Worm (Caenorhabditis elegans): ENCODE measurements around the gene F28F8.9.

The F28F8.9 gene

DNA sequence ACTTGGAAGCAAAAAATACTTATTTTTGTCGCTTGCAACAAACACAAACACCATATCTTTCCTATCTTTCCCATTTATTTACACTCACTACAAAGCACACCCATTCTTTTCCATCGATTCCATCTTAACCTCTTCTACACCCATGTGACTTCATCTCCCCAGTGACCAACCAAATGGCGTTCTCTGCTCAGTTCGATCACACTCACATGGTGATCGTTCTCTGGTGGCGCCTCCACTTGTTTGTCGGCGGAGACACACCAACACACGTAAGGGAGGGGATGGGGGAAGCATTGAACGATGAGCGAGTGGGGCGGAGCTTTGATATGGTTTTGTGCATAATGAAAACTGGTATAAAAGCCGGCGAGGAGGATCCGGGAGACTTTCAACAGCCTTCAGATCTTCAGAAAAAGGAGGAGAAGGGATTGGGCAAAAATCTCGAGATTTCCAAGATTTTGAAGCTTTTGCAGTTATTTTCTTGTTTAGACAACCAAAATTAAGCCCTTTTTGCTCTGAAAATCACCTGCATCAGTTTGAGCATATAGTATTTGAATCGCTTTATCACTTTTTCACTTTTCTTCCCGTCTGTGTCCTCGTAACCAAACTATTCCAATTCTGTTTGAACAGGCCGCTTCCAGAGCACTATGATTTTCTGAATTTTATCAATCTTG is 11.8 kb downstream of the F28F8.9 start (continued):
- TF ChIP-seq mdt-29 (GFP tag; IDR thresholded peaks at IDR 0.05), result peak; percentile 69; the same call in 1 of the 2 replicates
- no peak for TF ChIP-seq fkh-10 (GFP tag; optimal IDR thresholded peaks at IDR 0.05)
- TF ChIP-seq sdz-12 (GFP tag; optimal IDR thresholded peaks at IDR 0.05), result no peak
- TF ChIP-seq dmd-6 (GFP tag; IDR thresholded peaks at IDR 0.05), result peak; percentile 62
- no peak for TF ChIP-seq nhr-41 (GFP tag; IDR thresholded peaks at IDR 0.05)
- peak; percentile 63 for TF ChIP-seq rbr-2 (tag; optimal IDR thresholded peaks at IDR 0.05)
- no peak for TF ChIP-seq lin-13 (GFP tag; optimal IDR thresholded peaks at IDR 0.05)
- TF ChIP-seq T26A8.4 (GFP tag; IDR thresholded peaks at IDR 0.05), result 0 out of 2 replicates have a peak, but pooled peaks have one; percentile 18
- no peak for TF ChIP-seq dmd-9 (GFP tag; IDR thresholded peaks at IDR 0.05)
- TF ChIP-seq hif-1 (tag; optimal IDR thresholded peaks at IDR 0.05), result peak in 1 of 2 experiments; percentile 70
- TF ChIP-seq ceh-44 (GFP tag; IDR thresholded peaks at IDR 0.05), result no peak
- no peak for TF ChIP-seq lim-7 (GFP tag; IDR thresholded peaks at IDR 0.05)
- no peak for TF ChIP-seq dmd-8 (GFP tag; IDR thresholded peaks at IDR 0.05)
- TF ChIP-seq arid-1 (GFP tag; conservative IDR thresholded peaks at IDR 0.05), result no peak
- no peak for TF ChIP-seq zip-2 (tag; optimal IDR thresholded peaks at IDR 0.05)
- TF ChIP-seq ztf-11 (tag; optimal IDR thresholded peaks at IDR 0.05), result no peak
- TF ChIP-seq ceh-20 (GFP tag; IDR thresholded peaks at IDR 0.05), result peak; percentile 77; the same call in 1 of the 2 replicates
- TF ChIP-seq tag-97 (GFP tag; IDR thresholded peaks at IDR 0.05), result no peak
- peak; percentile 47; the same call in 1 of the 2 replicates for TF ChIP-seq set-16 (GFP tag; IDR thresholded peaks at IDR 0.05)
- TF ChIP-seq T20F7.1 (GFP tag; optimal IDR thresholded peaks at IDR 0.05), result peak; percentile 70
- no peak for TF ChIP-seq fos-1 (tag; optimal IDR thresholded peaks at IDR 0.05)
- peak; percentile 75 to 79 for TF ChIP-seq lsy-2 (tag; optimal IDR thresholded peaks at IDR 0.05)
- TF ChIP-seq aha-1 (tag), result peak; percentile 99
- no peak for TF ChIP-seq ZK546.5 (tag; optimal IDR thresholded peaks at IDR 0.05)
- no peak for TF ChIP-seq unc-130 (GFP tag; optimal IDR thresholded peaks at IDR 0.05)
- TF ChIP-seq nhr-48 (tag; optimal IDR thresholded peaks at IDR 0.05), result peak; percentile 65
- TF ChIP-seq F26F4.8 (GFP tag; conservative IDR thresholded peaks at IDR 0.05), result no peak
- TF ChIP-seq dpl-1 (GFP tag; optimal IDR thresholded peaks at IDR 0.05), result peak; percentile 64
- no peak for TF ChIP-seq daf-8 (GFP tag; IDR thresholded peaks at IDR 0.05)
- TF ChIP-seq F49E8.2 (tag; optimal IDR thresholded peaks at IDR 0.05; ENCODE audit: borderline replicate concordance), result no peak
- TF ChIP-seq pha-4 (GFP tag; IDR thresholded peaks at IDR 0.05), result no peak
- TF ChIP-seq pha-4 (tag; optimal IDR thresholded peaks at IDR 0.05), result no peak
- TF ChIP-seq nhr-28 (tag; optimal IDR thresholded peaks at IDR 0.05), result peak; percentile 98
- TF ChIP-seq ceh-28 (tag; optimal IDR thresholded peaks at IDR 0.05), result no peak
- TF ChIP-seq ZK337.2 (GFP tag; IDR thresholded peaks at IDR 0.05), result no peak
- TF ChIP-seq gei-8 (GFP tag; optimal IDR thresholded peaks at IDR 0.05), result no peak
- TF ChIP-seq hmg-1.1 (GFP tag; IDR thresholded peaks at IDR 0.05), result peak; percentile 60; the same call in 1 of the 2 replicates
- TF ChIP-seq hlh-30 (tag; optimal IDR thresholded peaks at IDR 0.05; ENCODE audit: insufficient read depth), result peak; percentile 97
- no peak for TF ChIP-seq pqm-1 (tag; optimal IDR thresholded peaks at IDR 0.05)
- 0 out of 2 replicates have a peak, but pooled peaks have one; percentile 29 for TF ChIP-seq ctbp-1 (GFP tag; IDR thresholded peaks at IDR 0.05)
- no peak for TF ChIP-seq aly-2 (tag; optimal IDR thresholded peaks at IDR 0.05)
- no peak for TF ChIP-seq zfp-2 (tag; optimal IDR thresholded peaks at IDR 0.05)
- TF ChIP-seq nhr-11 (tag; optimal IDR thresholded peaks at IDR 0.05), result peak; percentile 93
- TF ChIP-seq ceh-62 (tag; optimal IDR thresholded peaks at IDR 0.05), result no peak
- no peak for TF ChIP-seq lin-38 (GFP tag; IDR thresholded peaks at IDR 0.05)
- TF ChIP-seq Y5F2A.4 (GFP tag; optimal IDR thresholded peaks at IDR 0.05), result no peak
- no peak for TF ChIP-seq zfp-3 (GFP tag; conservative IDR thresholded peaks at IDR 0.05)
- no peak for TF ChIP-seq nhr-111 (GFP tag; optimal IDR thresholded peaks at IDR 0.05)
- peak; percentile 74 for TF ChIP-seq nhr-102 (tag; optimal IDR thresholded peaks at IDR 0.05)
- no peak for TF ChIP-seq F44E2.7 (GFP tag; IDR thresholded peaks at IDR 0.05)
- TF ChIP-seq ceh-32 (tag; optimal IDR thresholded peaks at IDR 0.05; ENCODE audit: poor library complexity), result no peak
